Worm (Caenorhabditis elegans) whole organism, L4 larva: ENCODE results near the gene sumv-2.

Experiments used
- Y5F2A.4 ChIP-seq: fragments of 200-800 bp; sonication (Bioruptor generic); optimal IDR thresholded peaks from 2 replicates; lab custom pipeline; 2018; ENCODE audit warnings: mild to moderate bottlenecking, missing genetic modification characterization, missing compliant biosample characterization
- ZK546.5 ChIP-seq, 2 experiments: sonication (generic microtip); optimal IDR thresholded peaks; 2 replicates each; lab custom pipeline; 2017; ENCODE audit warnings: missing biosample characterization in 2 of 2, missing genetic modification characterization in 2 of 2
- fos-1 ChIP-seq: fragments of 150-350 bp; optimal IDR thresholded peaks from 2 replicates; lab custom pipeline; 2014; ENCODE audit warnings: missing biosample characterization, missing genetic modification characterization
- jun-1 ChIP-seq: fragments of 150-350 bp; optimal IDR thresholded peaks from 2 replicates; lab custom pipeline; 2014; ENCODE audit warnings: missing biosample characterization, missing genetic modification reagents, missing genetic modification characterization
- nhr-11 ChIP-seq: fragments of 150-350 bp; optimal IDR thresholded peaks from 2 replicates; lab custom pipeline; 2014; ENCODE audit warnings: missing biosample characterization, missing genetic modification characterization
- nhr-76 ChIP-seq: fragments of 150-350 bp; optimal IDR thresholded peaks from 2 replicates; lab custom pipeline; 2014; ENCODE audit warnings: missing biosample characterization, missing genetic modification characterization
- vab-7 ChIP-seq: fragments of 200-800 bp; sonication (Bioruptor generic); IDR thresholded peaks from 2 replicates; pipeline ENCODE4 v1.3.6; 2022; ENCODE audit warnings: missing genetic modification reagents, missing genetic modification characterization, missing compliant biosample characterization

- TF ChIP-seq nhr-76 (tag; lab: Kevin White, UChicago) (no peak), jun-1 (tag; lab: Kevin White, UChicago) (no peak), nhr-11 (no peak), Y5F2A.4 (GFP tag; lab: Kevin White, UChicago) (no peak), vab-7 (GFP tag; lab: Robert Waterston, UW) (no peak), ZK546.5 (tag; optimal IDR thresholded peaks at IDR 0.05; lab: Kevin White, UChicago) (no peak), fos-1 (no peak)
These were observed 32.4 kb upstream of the sumv-2 start, which contains the start of gene Y61A9LA.1 for ce11 chrV:4585009-4585408.
